Worm (Caenorhabditis elegans): ENCODE measurements around the gene R151.2.

Gene R151.2

DNA sequence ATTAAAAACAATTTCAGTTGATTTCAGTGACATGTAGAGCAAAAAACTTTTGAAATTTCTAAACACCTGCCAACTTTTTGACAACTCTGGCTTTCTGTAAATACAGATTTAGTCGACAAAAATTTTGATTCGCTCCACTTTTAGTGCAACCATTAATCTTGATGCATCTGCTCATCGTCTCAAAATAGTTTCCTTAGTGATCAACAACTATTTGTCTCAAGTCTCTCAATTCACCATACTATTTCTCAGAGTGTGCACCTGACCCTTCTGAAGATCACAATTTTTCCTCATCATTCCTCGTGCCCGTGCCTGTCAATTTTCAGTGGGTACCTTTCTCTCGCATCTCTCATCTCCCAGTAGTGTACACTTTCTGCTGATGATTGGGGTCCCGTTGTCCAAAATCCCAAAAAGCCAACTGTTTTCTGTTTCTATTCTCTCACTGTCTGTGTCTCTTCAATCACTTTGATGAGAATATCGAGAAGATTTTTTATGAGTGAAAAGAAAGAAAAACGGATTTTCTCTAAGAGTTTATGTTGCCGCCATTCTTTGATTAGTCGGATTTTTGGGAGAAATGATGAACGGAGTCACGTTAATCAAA is 7.3 kb downstream of the R151.2 start (continued):
- peak; percentile 74 for TF ChIP-seq blmp-1 (tag; optimal IDR thresholded peaks at IDR 0.05)
- no peak for TF ChIP-seq ceh-63 (GFP tag; optimal IDR thresholded peaks at IDR 0.05)
- no peak for TF ChIP-seq Y116A8C.19 (tag; optimal IDR thresholded peaks at IDR 0.05; ENCODE audit: borderline replicate concordance)
- TF ChIP-seq skn-1 (tag; optimal IDR thresholded peaks at IDR 0.05): no peak
- peak; percentile 5 to 30 (median 19) for TF ChIP-seq dpl-1 (GFP tag; optimal IDR thresholded peaks at IDR 0.05)
- TF ChIP-seq isw-1 (GFP tag; IDR thresholded peaks at IDR 0.05): no peak
- TF ChIP-seq snu-23 (GFP tag; optimal IDR thresholded peaks at IDR 0.05): peak; percentile 80
- TF ChIP-seq lin-14 (GFP tag; optimal IDR thresholded peaks at IDR 0.05): peak; percentile 90
- no peak for TF ChIP-seq nhr-237 (tag; optimal IDR thresholded peaks at IDR 0.05)
- peak; percentile 53 for TF ChIP-seq swsn-7 (tag; optimal IDR thresholded peaks at IDR 0.05)
- TF ChIP-seq ces-1 (GFP tag; optimal IDR thresholded peaks at IDR 0.05): no peak
- TF ChIP-seq C34B4.2 (tag; optimal IDR thresholded peaks at IDR 0.05): no peak
- no peak for TF ChIP-seq nhr-84 (tag; optimal IDR thresholded peaks at IDR 0.05)
- no peak for TF ChIP-seq hlh-4 (tag; optimal IDR thresholded peaks at IDR 0.05)
- TF ChIP-seq ceh-82 (tag; optimal IDR thresholded peaks at IDR 0.05): no peak
- TF ChIP-seq unc-130 (tag; optimal IDR thresholded peaks at IDR 0.05): peak; percentile 32
- peak; percentile 40 for TF ChIP-seq lin-13 (GFP tag; optimal IDR thresholded peaks at IDR 0.05)
- no peak for TF ChIP-seq fkh-8 (tag; optimal IDR thresholded peaks at IDR 0.05)
- peak; percentile 88 for TF ChIP-seq rnt-1 (tag; optimal IDR thresholded peaks at IDR 0.05)
- no peak for TF ChIP-seq lin-15B (tag; optimal IDR thresholded peaks at IDR 0.05)
- peak; percentile 28 for TF ChIP-seq C16A3.4 (tag; optimal IDR thresholded peaks at IDR 0.05)
- TF ChIP-seq mef-2 (tag; optimal IDR thresholded peaks at IDR 0.05): peak; percentile 54
- TF ChIP-seq nhr-47 (tag; optimal IDR thresholded peaks at IDR 0.05): peak; percentile 39
- peak; percentile 46 for TF ChIP-seq sup-37 (GFP tag; optimal IDR thresholded peaks at IDR 0.05)
- no peak for TF ChIP-seq fos-1 (tag; optimal IDR thresholded peaks at IDR 0.05)
- peak; percentile 34 for TF ChIP-seq xbp-1 (tag; optimal IDR thresholded peaks at IDR 0.05)
- no peak for TF ChIP-seq ets-5 (GFP tag; IDR thresholded peaks at IDR 0.05)
- TF ChIP-seq F16B12.6 (tag; optimal IDR thresholded peaks at IDR 0.05): no peak
- no peak for TF ChIP-seq hpl-2 (GFP tag; optimal IDR thresholded peaks at IDR 0.05)
- TF ChIP-seq tbx-2 (tag; optimal IDR thresholded peaks at IDR 0.05): peak; percentile 58
- peak; percentile 71 for TF ChIP-seq ztf-4 (tag; optimal IDR thresholded peaks at IDR 0.05)
- no peak for TF ChIP-seq unc-30 (tag; optimal IDR thresholded peaks at IDR 0.05)
- TF ChIP-seq nhr-85 (tag): no peak
- no peak for TF ChIP-seq ceh-90 (tag; optimal IDR thresholded peaks at IDR 0.05)
- no peak for TF ChIP-seq pag-3 (tag; optimal IDR thresholded peaks at IDR 0.05; ENCODE audit: borderline replicate concordance, insufficient read depth)
- no peak for TF ChIP-seq ceh-88 (GFP tag; IDR thresholded peaks at IDR 0.05)
- TF ChIP-seq zag-1 (tag; optimal IDR thresholded peaks at IDR 0.05): no peak
- no peak for TF ChIP-seq alr-1 (tag; optimal IDR thresholded peaks at IDR 0.05; ENCODE audit: borderline replicate concordance)
- TF ChIP-seq nhr-12 (tag; optimal IDR thresholded peaks at IDR 0.05): no peak
- peak; percentile 65 for TF ChIP-seq nhr-11 (tag; optimal IDR thresholded peaks at IDR 0.05)
- no peak for TF ChIP-seq unc-86 (tag; optimal IDR thresholded peaks at IDR 0.05)
- peak; percentile 79 for TF ChIP-seq nhr-19 (GFP tag; conservative IDR thresholded peaks at IDR 0.05)
- TF ChIP-seq mep-1 (tag; optimal IDR thresholded peaks at IDR 0.05): peak; percentile 63
- no peak for TF ChIP-seq fkh-10 (GFP tag; optimal IDR thresholded peaks at IDR 0.05)
- peak; percentile 77 for TF ChIP-seq nhr-20 (tag; optimal IDR thresholded peaks at IDR 0.05)
- peak; percentile 31 for TF ChIP-seq lir-3 (tag; optimal IDR thresholded peaks at IDR 0.05; ENCODE audit: poor library complexity)
- no peak for TF ChIP-seq elt-2 (tag; optimal IDR thresholded peaks at IDR 0.05)
- no peak for TF ChIP-seq zip-4 (GFP tag; optimal IDR thresholded peaks at IDR 0.05)

Data from whole organism, L1 larva.